Fruit fly (Drosophila melanogaster) whole organism, embryonic: ENCODE data around the gene Cyp4d20.
A peak's percentile ranks its signal among the peaks of the same experiment; 100 is the strongest.

Source experiments
- Asciz ChIP-seq: fragments of 200-800 bp; sonication (Bioruptor generic); optimal IDR thresholded peaks from 2 replicates; lab custom pipeline; 2017; ENCODE audit warnings: missing biosample characterization, mild to moderate bottlenecking, missing genetic modification characterization, missing genetic modification reagents
- B-H2 ChIP-seq: fragments of 200-800 bp; sonication (Bioruptor generic); optimal IDR thresholded peaks from 2 replicates; lab custom pipeline; 2018; ENCODE audit warnings: missing biosample characterization, mild to moderate bottlenecking, missing genetic modification characterization
- CG1024 ChIP-seq: fragments of 200-800 bp; sonication (Bioruptor generic); IDR thresholded peaks from 2 replicates; pipeline ENCODE4 v1.3.6; 2022; ENCODE audit warnings: missing biosample characterization, missing genetic modification characterization
- CG10366 ChIP-seq: fragments of 200-800 bp; sonication (Bioruptor generic); IDR thresholded peaks from 2 replicates; pipeline ENCODE4 v1.3.6; 2022; ENCODE audit warnings: missing biosample characterization, missing genetic modification characterization
- CG10462 ChIP-seq: fragments of 200-800 bp; sonication (Bioruptor generic); optimal IDR thresholded peaks from 2 replicates; lab custom pipeline; 2016; ENCODE audit warnings: missing biosample characterization, missing genetic modification characterization
- CG10565 ChIP-seq: fragments of 200-800 bp; sonication (Bioruptor generic); optimal IDR thresholded peaks from 3 replicates; lab custom pipeline; 2016; ENCODE audit warnings: missing biosample characterization, mild to moderate bottlenecking, missing genetic modification characterization
- CG11504 ChIP-seq: fragments of 200-800 bp; sonication (Bioruptor generic); optimal IDR thresholded peaks from 3 replicates; lab custom pipeline; 2019; ENCODE audit warnings: missing biosample characterization, mild to moderate bottlenecking, missing genetic modification characterization, moderate library complexity
- CG12071 ChIP-seq: fragments of 200-800 bp; sonication (Bioruptor generic); optimal IDR thresholded peaks from 3 replicates; lab custom pipeline; 2018; ENCODE audit warnings: missing biosample characterization, mild to moderate bottlenecking, missing genetic modification characterization
- CG13287 ChIP-seq: fragments of 200-800 bp; sonication (Bioruptor generic); IDR thresholded peaks from 2 replicates; pipeline ENCODE4 v1.3.6; 2022; ENCODE audit warnings: missing biosample characterization, missing genetic modification characterization; ENCODE audit not compliant: partially characterized antibody
- CG14441 ChIP-seq: fragments of 200-800 bp; sonication (Bioruptor generic); IDR thresholded peaks from 2 replicates; pipeline ENCODE4 v1.3.6; 2022; ENCODE audit warnings: missing biosample characterization, missing genetic modification characterization
- CG14710 ChIP-seq: fragments of 200-800 bp; sonication (Bioruptor generic); optimal IDR thresholded peaks from 3 replicates; lab custom pipeline; 2019; ENCODE audit warnings: missing biosample characterization, mild to moderate bottlenecking, missing genetic modification characterization, moderate library complexity
- CG14965 ChIP-seq: fragments of 200-800 bp; sonication (Bioruptor generic); optimal IDR thresholded peaks from 2 replicates; lab custom pipeline; 2016; ENCODE audit warnings: missing biosample characterization, missing genetic modification characterization, borderline replicate concordance
- CG15601 ChIP-seq: fragments of 200-800 bp; sonication (Bioruptor generic); optimal IDR thresholded peaks from 3 replicates; lab custom pipeline; 2019; ENCODE audit warnings: missing biosample characterization, mild to moderate bottlenecking, missing genetic modification characterization, moderate library complexity
- CG1602 ChIP-seq: fragments of 200-800 bp; sonication (Bioruptor generic); optimal IDR thresholded peaks from 3 replicates; lab custom pipeline; 2016; ENCODE audit warnings: missing biosample characterization, missing genetic modification characterization
- CG16815 ChIP-seq: fragments of 200-800 bp; sonication (Bioruptor generic); optimal IDR thresholded peaks from 3 replicates; lab custom pipeline; 2017; ENCODE audit warnings: missing biosample characterization, mild to moderate bottlenecking, missing genetic modification characterization
- CG18619 ChIP-seq: fragments of 200-800 bp; sonication (Bioruptor generic); optimal IDR thresholded peaks from 3 replicates; lab custom pipeline; 2017; ENCODE audit warnings: missing biosample characterization, mild to moderate bottlenecking, missing genetic modification characterization
- CG2875 ChIP-seq: fragments of 200-800 bp; sonication (Bioruptor generic); optimal IDR thresholded peaks from 2 replicates; lab custom pipeline; 2017; ENCODE audit warnings: missing biosample characterization, mild to moderate bottlenecking, missing genetic modification characterization, missing genetic modification reagents
- CG33213 ChIP-seq: fragments of 200-800 bp; sonication (Bioruptor generic); optimal IDR thresholded peaks from 3 replicates; lab custom pipeline; 2016; ENCODE audit warnings: missing biosample characterization, missing genetic modification characterization
- CG4282 ChIP-seq: fragments of 200-800 bp; sonication (Bioruptor generic); optimal IDR thresholded peaks from 2 replicates; lab custom pipeline; 2016; ENCODE audit warnings: missing biosample characterization, missing genetic modification characterization
- CG9437 ChIP-seq: fragments of 200-800 bp; sonication (Bioruptor generic); optimal IDR thresholded peaks from 2 replicates; lab custom pipeline; 2018; ENCODE audit warnings: missing biosample characterization, mild to moderate bottlenecking, missing genetic modification characterization
- Deaf1 ChIP-seq: fragments of 200-800 bp; optimal IDR thresholded peaks from 3 replicates; lab custom pipeline; 2019; ENCODE audit warnings: missing biosample characterization, mild to moderate bottlenecking, missing genetic modification characterization, moderate library complexity
- Doc2 ChIP-seq: fragments of 200-800 bp; sonication (Bioruptor generic); IDR thresholded peaks from 2 replicates; pipeline ENCODE4 v1.3.6; 2022; ENCODE audit warnings: missing biosample characterization, missing genetic modification characterization
- E2f2 ChIP-seq: fragments of 200-800 bp; sonication (Bioruptor generic); IDR thresholded peaks from 2 replicates; pipeline ENCODE4 v1.3.6; 2022; ENCODE audit warnings: missing biosample characterization, missing genetic modification characterization
- GATAe ChIP-seq: fragments of 200-800 bp; sonication (Bioruptor generic); conservative IDR thresholded peaks from 2 replicates; pipeline ENCODE4 v1.3.6; 2022; ENCODE audit warnings: missing biosample characterization, missing genetic modification characterization
- Gsc ChIP-seq: fragments of 200-800 bp; sonication (Bioruptor generic); IDR thresholded peaks from 2 replicates; pipeline ENCODE4 v1.3.6; 2022; ENCODE audit warnings: missing biosample characterization, missing genetic modification characterization
- HLHmδ ChIP-seq: fragments of 200-800 bp; sonication (Bioruptor generic); optimal IDR thresholded peaks from 2 replicates; lab custom pipeline; 2018; ENCODE audit warnings: missing biosample characterization, mild to moderate bottlenecking, missing genetic modification characterization, moderate library complexity
- Hey ChIP-seq: fragments of 200-800 bp; sonication (Bioruptor generic); optimal IDR thresholded peaks from 3 replicates; lab custom pipeline; 2018; ENCODE audit warnings: missing biosample characterization, mild to moderate bottlenecking, missing genetic modification characterization
- Hr51 ChIP-seq, 2 experiments: fragments of 200-800 bp; sonication (Bioruptor generic); optimal IDR thresholded peaks; 2 replicates in 1 of 2; 3 replicates in 1 of 2; lab custom pipeline; 2016 to 2018; ENCODE audit warnings: missing biosample characterization in 2 of 2, missing genetic modification characterization in 2 of 2, mild to moderate bottlenecking in 1 of 2, moderate library complexity in 1 of 2
- Myb ChIP-seq: fragments of 200-800 bp; sonication (Bioruptor generic); optimal IDR thresholded peaks from 2 replicates; lab custom pipeline; 2016; ENCODE audit warnings: missing biosample characterization, missing genetic modification characterization
- NK7.1 ChIP-seq: fragments of 200-800 bp; sonication (Bioruptor generic); optimal IDR thresholded peaks from 3 replicates; lab custom pipeline; 2016; ENCODE audit warnings: missing biosample characterization, missing genetic modification characterization
- Taf1 ChIP-seq: fragments of 200-800 bp; sonication (Bioruptor generic); IDR thresholded peaks from 2 replicates; pipeline ENCODE4 v1.3.6; 2022; ENCODE audit warnings: missing biosample characterization, missing genetic modification characterization
- Vsx1 ChIP-seq: fragments of 200-800 bp; sonication (Bioruptor generic); optimal IDR thresholded peaks from 2 replicates; lab custom pipeline; 2017; ENCODE audit warnings: missing biosample characterization, mild to moderate bottlenecking, missing genetic modification characterization, missing genetic modification reagents
- al ChIP-seq: fragments of 200-800 bp; sonication (Bioruptor generic); IDR thresholded peaks from 2 replicates; pipeline ENCODE4 v1.3.6; 2022; ENCODE audit warnings: missing biosample characterization, missing genetic modification characterization
- ara ChIP-seq: fragments of 200-800 bp; sonication (Bioruptor generic); IDR thresholded peaks from 2 replicates; pipeline ENCODE4 v1.3.6; 2022; ENCODE audit warnings: missing biosample characterization, missing genetic modification characterization
- corto ChIP-seq: fragments of 200-800 bp; sonication (Bioruptor generic); optimal IDR thresholded peaks from 2 replicates; lab custom pipeline; 2016; ENCODE audit warnings: missing biosample characterization, mild to moderate bottlenecking, missing genetic modification characterization, moderate library complexity
- crp ChIP-seq, 2 experiments: fragments of 200-800 bp; sonication (Bioruptor generic); optimal IDR thresholded peaks; 2 replicates in 1 of 2; 3 replicates in 1 of 2; lab custom pipeline; 2017; ENCODE audit warnings: missing biosample characterization in 2 of 2, missing genetic modification characterization in 2 of 2, mild to moderate bottlenecking in 1 of 2, moderate library complexity in 1 of 2
- dan ChIP-seq: fragments of 200-800 bp; sonication (Bioruptor generic); IDR thresholded peaks from 2 replicates; pipeline ENCODE4 v1.3.6; 2022; ENCODE audit warnings: missing biosample characterization, missing genetic modification characterization
- grn ChIP-seq: fragments of 200-800 bp; sonication (Bioruptor generic); optimal IDR thresholded peaks from 3 replicates; lab custom pipeline; 2017; ENCODE audit warnings: missing biosample characterization, missing genetic modification characterization
- kah ChIP-seq: fragments of 200-800 bp; sonication (Bioruptor generic); optimal IDR thresholded peaks from 2 replicates; lab custom pipeline; 2018; ENCODE audit warnings: missing biosample characterization, mild to moderate bottlenecking, missing genetic modification characterization
- lilli ChIP-seq: fragments of 200-800 bp; sonication (Bioruptor generic); optimal IDR thresholded peaks from 3 replicates; lab custom pipeline; 2016; ENCODE audit warnings: missing biosample characterization, missing genetic modification characterization
- mirr ChIP-seq: fragments of 200-800 bp; sonication (Bioruptor generic); optimal IDR thresholded peaks from 3 replicates; lab custom pipeline; 2018; ENCODE audit warnings: missing biosample characterization, mild to moderate bottlenecking, missing genetic modification characterization
- nerfin-1 ChIP-seq: fragments of 200-800 bp; sonication (Bioruptor generic); optimal IDR thresholded peaks from 3 replicates; lab custom pipeline; 2019; ENCODE audit warnings: missing biosample characterization, mild to moderate bottlenecking, missing genetic modification characterization, moderate library complexity
- onecut ChIP-seq: fragments of 200-800 bp; sonication (Bioruptor generic); IDR thresholded peaks from 2 replicates; pipeline ENCODE4 v1.3.6; 2022; ENCODE audit warnings: missing biosample characterization, missing genetic modification characterization
- pho ChIP-seq: fragments of 200-800 bp; sonication (Bioruptor generic); optimal IDR thresholded peaks from 2 replicates; lab custom pipeline; 2016; ENCODE audit warnings: missing biosample characterization, missing genetic modification characterization
- schlank ChIP-seq: fragments of 200-800 bp; sonication (Bioruptor generic); optimal IDR thresholded peaks from 2 replicates; lab custom pipeline; 2018; ENCODE audit warnings: missing biosample characterization, mild to moderate bottlenecking, missing genetic modification characterization
- sd ChIP-seq: fragments of 200-800 bp; sonication (Bioruptor generic); optimal IDR thresholded peaks from 3 replicates; lab custom pipeline; 2018; ENCODE audit warnings: missing biosample characterization, mild to moderate bottlenecking, missing genetic modification characterization, moderate library complexity
- sug ChIP-seq: fragments of 200-800 bp; optimal IDR thresholded peaks from 2 replicates; lab custom pipeline; 2019; ENCODE audit warnings: missing biosample characterization, mild to moderate bottlenecking, missing genetic modification characterization, moderate library complexity
- toy ChIP-seq: fragments of 200-800 bp; sonication (Bioruptor generic); IDR thresholded peaks from 2 replicates; pipeline ENCODE4 v1.3.6; 2022; ENCODE audit warnings: missing biosample characterization, missing genetic modification characterization
- wek ChIP-seq: fragments of 200-800 bp; sonication (Bioruptor generic); optimal IDR thresholded peaks from 3 replicates; lab custom pipeline; 2018; ENCODE audit warnings: missing biosample characterization, mild to moderate bottlenecking, missing genetic modification characterization, moderate library complexity
- yki ChIP-seq: fragments of >200 bp; optimal IDR thresholded peaks from 3 replicates; lab custom pipeline; 2018

Cyp4d20 gene

dm6 chr3L:2457557-2458240 is 20.5 kb downstream of the Cyp4d20 start:
- TF ChIP-seq CG13287 (GFP tag; lab: Robert Waterston, UW), result no peak
- TF ChIP-seq NK7.1 (GFP tag; lab: Kevin White, UChicago), result no peak
- TF ChIP-seq B-H2 (GFP tag; lab: Kevin White, UChicago), result peak; percentile 35
- no peak for TF ChIP-seq CG14965
- TF ChIP-seq Vsx1, result no peak
- TF ChIP-seq Hey (tag; lab: Kevin White, UChicago), result peak; percentile 84
- TF ChIP-seq CG4282, result no peak
- TF ChIP-seq CG18619, result no peak
- no peak for TF ChIP-seq CG2875 (GFP tag; lab: Kevin White, UChicago)
- no peak for TF ChIP-seq kah
- no peak for TF ChIP-seq CG10565 (GFP tag; lab: Kevin White, UChicago)
- TF ChIP-seq HLHmδ (GFP tag; lab: Kevin White, UChicago), result no peak
- TF ChIP-seq Myb (GFP tag; lab: Kevin White, UChicago), result no peak
- no peak for TF ChIP-seq CG12071 (GFP tag; lab: Kevin White, UChicago)
- TF ChIP-seq schlank (tag; lab: Kevin White, UChicago), result no peak
- TF ChIP-seq CG11504 (tag; lab: Kevin White, UChicago), result no peak
- TF ChIP-seq yki (lab: Kevin White, UChicago), result no peak
- no peak for TF ChIP-seq crp (GFP tag; optimal IDR thresholded peaks at IDR 0.05; lab: Kevin White, UChicago)
- TF ChIP-seq lilli, result no peak
- peak; percentile 48 for TF ChIP-seq sug (tag; lab: Kevin White, UChicago)
- TF ChIP-seq ara, result no peak
- TF ChIP-seq GATAe (GFP tag; lab: Robert Waterston, UW), result 0 out of 2 replicates have a peak, but pooled peaks have one; percentile 40
- TF ChIP-seq E2f2 (GFP tag; lab: Robert Waterston, UW), result no peak
- no peak for TF ChIP-seq CG1024 (GFP tag; lab: Robert Waterston, UW)
- peak; percentile 28 for TF ChIP-seq sd
- peak; percentile 6 for TF ChIP-seq CG9437 (GFP tag; lab: Kevin White, UChicago)
- TF ChIP-seq dan (GFP tag; lab: Robert Waterston, UW), result no peak
- TF ChIP-seq Taf1 (GFP tag; lab: Robert Waterston, UW), result no peak
- no peak for TF ChIP-seq CG10462 (GFP tag; lab: Kevin White, UChicago)
- TF ChIP-seq CG1602 (GFP tag; lab: Kevin White, UChicago), result no peak
- no peak for TF ChIP-seq CG33213 (GFP tag; lab: Kevin White, UChicago)
- TF ChIP-seq toy, result no peak
- TF ChIP-seq Deaf1 (tag; lab: Kevin White, UChicago), result peak; percentile 55
- TF ChIP-seq pho (GFP tag; lab: Kevin White, UChicago), result peak; percentile 9
- TF ChIP-seq wek (GFP tag; lab: Kevin White, UChicago), result no peak
- TF ChIP-seq Hr51 (GFP tag; optimal IDR thresholded peaks at IDR 0.05; lab: Kevin White, UChicago), result no peak
- no peak for TF ChIP-seq al (GFP tag; lab: Robert Waterston, UW)
- TF ChIP-seq nerfin-1 (tag; lab: Kevin White, UChicago), result no peak
- TF ChIP-seq CG14710 (tag; lab: Kevin White, UChicago), result no peak
- TF ChIP-seq grn (GFP tag; lab: Kevin White, UChicago), result peak; percentile 74
- no peak for TF ChIP-seq Doc2 (GFP tag; lab: Robert Waterston, UW)
- TF ChIP-seq CG16815, result no peak
- TF ChIP-seq Gsc (GFP tag; lab: Robert Waterston, UW), result no peak
- peak; percentile 40 for TF ChIP-seq mirr (GFP tag; lab: Kevin White, UChicago)
- no peak for TF ChIP-seq CG15601 (tag; lab: Kevin White, UChicago)
- TF ChIP-seq onecut (GFP tag; lab: Robert Waterston, UW), result no peak
- no peak for TF ChIP-seq corto (GFP tag; lab: Kevin White, UChicago)
- no peak for TF ChIP-seq CG14441
- no peak for TF ChIP-seq Asciz (GFP tag; lab: Kevin White, UChicago)
- TF ChIP-seq CG10366 (GFP tag; lab: Robert Waterston, UW), result no peak
